Worm (Caenorhabditis elegans): ENCODE results near the gene Y38E10A.22.

- TF ChIP-seq nfya-2 (GFP tag; IDR thresholded peaks at IDR 0.05), result no peak
- TF ChIP-seq efl-1 (GFP tag; optimal IDR thresholded peaks at IDR 0.05), result no peak
- no peak for TF ChIP-seq dpl-1 (GFP tag; optimal IDR thresholded peaks at IDR 0.05)
- no peak for TF ChIP-seq snpc-4 (GFP tag; optimal IDR thresholded peaks at IDR 0.05)
- TF ChIP-seq snpc-4 (tag; optimal IDR thresholded peaks at IDR 0.05), result no peak
- TF ChIP-seq F49E8.2 (tag; optimal IDR thresholded peaks at IDR 0.05; ENCODE audit: insufficient read depth), result no peak
- TF ChIP-seq nfya-1 (tag; optimal IDR thresholded peaks at IDR 0.05; ENCODE audit: borderline replicate concordance, insufficient read depth), result no peak
- TF ChIP-seq ztf-25 (GFP tag; IDR thresholded peaks at IDR 0.05), result no peak
- TF ChIP-seq fkh-3 (tag; optimal IDR thresholded peaks at IDR 0.05), result no peak
- no peak for TF ChIP-seq mcd-1 (GFP tag; IDR thresholded peaks at IDR 0.05)
- no peak for TF ChIP-seq dpff-1 (tag; optimal IDR thresholded peaks at IDR 0.05)
- no peak for TF ChIP-seq lin-54 (GFP tag; optimal IDR thresholded peaks at IDR 0.05)
- TF ChIP-seq Y56A3A.18 (GFP tag; IDR thresholded peaks at IDR 0.05), result no peak
- no peak for TF ChIP-seq zim-3 (tag; optimal IDR thresholded peaks at IDR 0.05)
- TF ChIP-seq hmg-20 (GFP tag; IDR thresholded peaks at IDR 0.05), result no peak
These were observed 17.8 kb downstream of the Y38E10A.22 start for ce11 chrII:12659676-12660371.

Data from whole organism, young adult.